Fruit fly (Drosophila melanogaster): Measurements from ENCODE around the gene Egfrap.

dm6 chr3L:5922005-5922685 lies 28.3 kb downstream of the Egfrap start, which contains the start of gene CG32407:
- TF ChIP-seq CG5204 (GFP tag; optimal IDR thresholded peaks at IDR 0.05): no peak
- peak; percentile 59 for TF ChIP-seq cic (GFP tag; optimal IDR thresholded peaks at IDR 0.05)
- TF ChIP-seq cnc (optimal IDR thresholded peaks at IDR 0.05): no peak
- peak; percentile 8 for TF ChIP-seq toe (GFP tag; optimal IDR thresholded peaks at IDR 0.05)
- TF ChIP-seq CG33017 (tag; optimal IDR thresholded peaks at IDR 0.05): no peak
- TF ChIP-seq Hr96 (GFP tag; optimal IDR thresholded peaks at IDR 0.05): peak; percentile 53
- TF ChIP-seq bab1 (GFP tag; optimal IDR thresholded peaks at IDR 0.05): no peak
- TF ChIP-seq Crg-1 (GFP tag; optimal IDR thresholded peaks at IDR 0.05): peak; percentile 36
- no peak for TF ChIP-seq CG1620 (GFP tag; optimal IDR thresholded peaks at IDR 0.05)
